Worm (Caenorhabditis elegans): ENCODE data around the gene F53E4.1.
"Not testable (repeated sequence)": the region's sequence is repeated elsewhere in the genome, so short reads cannot be mapped to it uniquely, and the experiment has no call there.

The F53E4.1 gene

DNA sequence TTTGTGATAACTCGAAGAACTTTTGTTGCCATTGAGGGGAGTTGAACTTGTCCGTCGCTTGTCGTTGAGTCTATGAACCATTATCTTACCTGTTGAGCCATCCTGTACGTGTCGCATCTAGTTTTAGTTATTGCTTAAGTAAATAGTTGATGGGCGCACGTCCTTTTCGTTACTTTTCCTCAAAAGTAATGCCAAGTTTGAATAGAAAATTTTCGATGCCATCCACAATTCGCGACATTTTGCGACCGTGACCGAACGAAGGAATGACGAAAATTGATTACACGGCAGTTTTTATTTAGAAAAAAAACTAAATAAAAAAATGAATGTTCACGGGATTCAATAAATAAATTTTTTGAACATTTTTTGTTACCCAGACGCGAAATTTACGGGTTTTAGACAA is at the start of gene F53E4.1:
Gene F53E4.1 (minus strand): TSS at position 101 of the 400 bp plus-strand sequence.
- TF ChIP-seq dve-1, fkh-6, nfya-1 (tag; optimal IDR thresholded peaks at IDR 0.05): not testable (repeated sequence)

- TF ChIP-seq pha-2 (tag; optimal IDR thresholded peaks at IDR 0.05) (no peak), lin-11 (tag; optimal IDR thresholded peaks at IDR 0.05) (no peak), hlh-13 (GFP tag; optimal IDR thresholded peaks at IDR 0.05) (no peak), F13H6.1 (tag; optimal IDR thresholded peaks at IDR 0.05) (no peak), zip-5 (tag; optimal IDR thresholded peaks at IDR 0.05) (no peak), ceh-14 (tag; optimal IDR thresholded peaks at IDR 0.05) (no peak)
These were observed 48.6 kb upstream of the F53E4.1 start, which contains the start of gene Y6E2A.4 for ce11 chrV:15716679-15717078. TSS of gene Y6E2A.4 (minus strand) at chrV:15716779.

DNA sequence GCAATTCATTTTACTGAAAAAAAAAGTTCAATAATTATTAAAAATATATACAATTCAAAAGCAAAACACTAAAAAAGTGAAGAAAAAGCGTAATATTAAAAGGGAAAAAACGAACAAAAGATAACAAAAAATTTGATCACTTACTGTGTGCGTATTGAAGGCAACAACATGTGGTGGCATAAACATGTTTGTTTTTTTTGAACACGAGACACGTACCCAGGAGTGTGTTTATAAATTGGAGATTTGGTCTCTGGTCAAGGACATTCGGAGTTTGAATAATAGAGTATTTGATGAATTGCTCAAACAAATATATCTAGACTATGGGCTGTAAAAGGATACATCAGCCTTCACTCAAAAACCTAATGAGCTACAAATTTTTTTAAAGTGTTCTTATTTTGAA is 47.5 kb upstream of the F53E4.1 start:
- TF ChIP-seq ceh-18 (tag; optimal IDR thresholded peaks at IDR 0.05): no peak
- TF ChIP-seq syd-9 (tag; optimal IDR thresholded peaks at IDR 0.05): no peak
- no peak for TF ChIP-seq hlh-6 (tag; optimal IDR thresholded peaks at IDR 0.05)
- TF ChIP-seq unc-42 (tag; optimal IDR thresholded peaks at IDR 0.05): no peak
- no peak for TF ChIP-seq sox-4 (tag; optimal IDR thresholded peaks at IDR 0.05)
- no peak for TF ChIP-seq mec-3 (tag; optimal IDR thresholded peaks at IDR 0.05; ENCODE audit: borderline replicate concordance)
- TF ChIP-seq unc-55 (GFP tag; optimal IDR thresholded peaks at IDR 0.05): no peak
- TF ChIP-seq fkh-6 (tag; optimal IDR thresholded peaks at IDR 0.05): no peak
- no peak for TF ChIP-seq ama-1 (optimal IDR thresholded peaks at IDR 0.05)
- TF ChIP-seq gmeb-2 (tag; optimal IDR thresholded peaks at IDR 0.05): no peak
- no peak for TF ChIP-seq ceh-22 (tag; optimal IDR thresholded peaks at IDR 0.05)
- no peak for TF ChIP-seq hlh-30 (tag; optimal IDR thresholded peaks at IDR 0.05; ENCODE audit: insufficient read depth)
- no peak for TF ChIP-seq K02D7.2 (tag; optimal IDR thresholded peaks at IDR 0.05)
- no peak for TF ChIP-seq ceh-48 (tag; optimal IDR thresholded peaks at IDR 0.05)

- no peak for TF ChIP-seq eyg-1 (tag; optimal IDR thresholded peaks at IDR 0.05)
- TF ChIP-seq nfya-1 (tag; optimal IDR thresholded peaks at IDR 0.05): no peak
- no peak for TF ChIP-seq ceh-22 (tag; optimal IDR thresholded peaks at IDR 0.05)
- no peak for TF ChIP-seq Y22D7AL.16 (tag; optimal IDR thresholded peaks at IDR 0.05)
- TF ChIP-seq unc-55 (GFP tag; optimal IDR thresholded peaks at IDR 0.05): no peak
- TF ChIP-seq fkh-10 (GFP tag; optimal IDR thresholded peaks at IDR 0.05): no peak
- no peak for TF ChIP-seq hlh-8 (tag; optimal IDR thresholded peaks at IDR 0.05)
- TF ChIP-seq tbx-7 (tag; optimal IDR thresholded peaks at IDR 0.05): no peak
- TF ChIP-seq fkh-6 (tag; optimal IDR thresholded peaks at IDR 0.05): no peak
- TF ChIP-seq mec-3 (tag; optimal IDR thresholded peaks at IDR 0.05; ENCODE audit: borderline replicate concordance): no peak
- no peak for TF ChIP-seq hlh-30 (tag; optimal IDR thresholded peaks at IDR 0.05; ENCODE audit: insufficient read depth)
- no peak for TF ChIP-seq dmd-4 (tag; optimal IDR thresholded peaks at IDR 0.05; ENCODE audit: borderline replicate concordance)
- TF ChIP-seq ceh-18 (tag; optimal IDR thresholded peaks at IDR 0.05): no peak
- TF ChIP-seq dve-1 (tag; optimal IDR thresholded peaks at IDR 0.05): no peak
- TF ChIP-seq ceh-6 (GFP tag; optimal IDR thresholded peaks at IDR 0.05): no peak
- no peak for TF ChIP-seq pag-3 (tag; optimal IDR thresholded peaks at IDR 0.05; ENCODE audit: borderline replicate concordance)
These were observed 44.3 kb upstream of the F53E4.1 start for ce11 chrV:15712385-15712784.

DNA sequence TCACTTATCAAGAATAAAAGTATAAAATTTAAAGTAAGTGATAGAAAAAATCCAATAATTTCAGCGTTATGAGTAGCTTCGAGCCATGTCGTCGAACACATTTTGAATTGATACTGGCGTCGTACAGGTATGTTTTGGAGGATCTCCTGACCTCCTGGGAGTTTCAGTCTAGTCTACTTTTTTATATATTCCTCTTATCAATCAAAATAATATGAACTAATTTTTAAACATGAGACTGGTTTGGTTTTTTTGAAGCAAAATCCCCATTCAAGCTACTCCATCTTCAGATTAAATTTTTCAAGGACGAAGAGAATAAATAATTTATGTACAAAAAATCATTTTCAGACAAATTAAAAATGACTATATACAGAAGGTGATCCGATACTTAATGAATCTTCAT is 43.8 kb upstream of the F53E4.1 start, which contains the start of gene str-101:
Gene str-101 (minus strand): TSS at position 101 of the 400 bp plus-strand sequence.
- TF ChIP-seq dmd-4 (tag; optimal IDR thresholded peaks at IDR 0.05; ENCODE audit: borderline replicate concordance) (no peak), sdc-2 (tag; optimal IDR thresholded peaks at IDR 0.05) (no peak), ceh-22 (tag; optimal IDR thresholded peaks at IDR 0.05) (no peak), ahr-1 (tag; optimal IDR thresholded peaks at IDR 0.05) (no peak), hlh-8 (tag; optimal IDR thresholded peaks at IDR 0.05) (no peak), ets-4 (tag; optimal IDR thresholded peaks at IDR 0.05) (no peak), T23F11.4 (GFP tag; optimal IDR thresholded peaks at IDR 0.05) (no peak), nhr-232 (tag; optimal IDR thresholded peaks at IDR 0.05) (no peak), ceh-18 (tag; optimal IDR thresholded peaks at IDR 0.05) (no peak), ama-1 (optimal IDR thresholded peaks at IDR 0.05) (no peak), pag-3 (tag; optimal IDR thresholded peaks at IDR 0.05; ENCODE audit: borderline replicate concordance) (no peak), C08G9.2 (tag; optimal IDR thresholded peaks at IDR 0.05) (no peak), unc-3 (GFP tag; conservative IDR thresholded peaks at IDR 0.05) (no peak), unc-3 (tag; optimal IDR thresholded peaks at IDR 0.05) (no peak), fkh-10 (GFP tag; optimal IDR thresholded peaks at IDR 0.05) (no peak), elt-2 (tag; optimal IDR thresholded peaks at IDR 0.05) (no peak)
